Worm (Caenorhabditis elegans) whole organism, mixed stage, embryonic: ENCODE measurements around the gene msp-78.
"Not testable (repeated sequence)": the region's sequence is repeated elsewhere in the genome, so short reads cannot be mapped to it uniquely, and the experiment has no call there.

Source experiments
- M03D4.4 ChIP-seq: sonication (generic microtip); optimal IDR thresholded peaks from 2 replicates; lab custom pipeline; 2017; ENCODE audit warnings: mild to moderate bottlenecking, missing genetic modification characterization, missing compliant biosample characterization
- bed-3 ChIP-seq: fragments of 200-800 bp; sonication (Bioruptor generic); optimal IDR thresholded peaks from 3 replicates; lab custom pipeline; 2018; ENCODE audit warnings: mild to moderate bottlenecking, missing genetic modification characterization, moderate library complexity, missing compliant biosample characterization
- blmp-1 ChIP-seq: fragments of 150-350 bp; optimal IDR thresholded peaks from 2 replicates; lab custom pipeline; 2014; ENCODE audit warnings: missing biosample characterization, missing genetic modification characterization
- ceh-39 ChIP-seq: fragments of 150-350 bp; optimal IDR thresholded peaks from 2 replicates; lab custom pipeline; 2014; ENCODE audit warnings: missing biosample characterization, missing genetic modification characterization
- ceh-83 ChIP-seq: fragments of 200-800 bp; sonication (Bioruptor generic); optimal IDR thresholded peaks from 2 replicates; lab custom pipeline; 2018; ENCODE audit warnings: mild to moderate bottlenecking, missing genetic modification characterization, missing compliant biosample characterization
- cnd-1 ChIP-seq: fragments of 200-800 bp; sonication (Bioruptor generic); optimal IDR thresholded peaks from 2 replicates; lab custom pipeline; 2018; ENCODE audit warnings: mild to moderate bottlenecking, missing genetic modification characterization, missing compliant biosample characterization
- drap-1 ChIP-seq: fragments of 200-800 bp; sonication (Bioruptor generic); optimal IDR thresholded peaks from 3 replicates; lab custom pipeline; 2018; ENCODE audit warnings: mild to moderate bottlenecking, missing genetic modification characterization, missing compliant biosample characterization
- elt-3 ChIP-seq: fragments of 150-350 bp; optimal IDR thresholded peaks from 2 replicates; lab custom pipeline; 2014; ENCODE audit warnings: missing biosample characterization, missing genetic modification characterization
- flh-1 ChIP-seq: fragments of 200-800 bp; sonication (Bioruptor generic); optimal IDR thresholded peaks from 2 replicates; lab custom pipeline; 2018; ENCODE audit warnings: mild to moderate bottlenecking, missing genetic modification characterization, moderate library complexity, missing compliant biosample characterization
- ham-2 ChIP-seq: fragments of 200-800 bp; sonication (Bioruptor generic); optimal IDR thresholded peaks from 2 replicates; lab custom pipeline; 2018; ENCODE audit warnings: mild to moderate bottlenecking, missing genetic modification characterization, missing compliant biosample characterization
- hlh-1 ChIP-seq: fragments of 150-350 bp; optimal IDR thresholded peaks from 2 replicates; lab custom pipeline; 2014; ENCODE audit warnings: missing biosample characterization, missing genetic modification reagents, missing genetic modification characterization
- lin-13 ChIP-seq: fragments of 150-350 bp; optimal IDR thresholded peaks from 2 replicates; lab custom pipeline; 2014; ENCODE audit warnings: missing biosample characterization, missing genetic modification characterization
- lin-32 ChIP-seq: fragments of 200-800 bp; sonication (Bioruptor generic); optimal IDR thresholded peaks from 2 replicates; lab custom pipeline; 2018; ENCODE audit warnings: mild to moderate bottlenecking, missing genetic modification characterization, missing compliant biosample characterization
- lsy-2 ChIP-seq: fragments of 150-350 bp; optimal IDR thresholded peaks from 2 replicates; lab custom pipeline; 2014; ENCODE audit warnings: missing biosample characterization, missing genetic modification characterization
- mab-5 ChIP-seq: fragments of 150-350 bp; optimal IDR thresholded peaks from 2 replicates; lab custom pipeline; 2014; ENCODE audit warnings: missing biosample characterization, missing genetic modification characterization
- nhr-12 ChIP-seq: fragments of 150-350 bp; optimal IDR thresholded peaks from 2 replicates; lab custom pipeline; 2014; ENCODE audit warnings: missing biosample characterization, missing genetic modification characterization
- nhr-2 ChIP-seq: fragments of 150-350 bp; optimal IDR thresholded peaks from 2 replicates; lab custom pipeline; 2014; ENCODE audit warnings: missing biosample characterization, missing genetic modification characterization
- nhr-76 ChIP-seq: sonication (generic microtip); optimal IDR thresholded peaks from 2 replicates; lab custom pipeline; 2017; ENCODE audit warnings: missing biosample characterization, missing genetic modification characterization
- sem-2 ChIP-seq: fragments of 200-800 bp; sonication (Bioruptor generic); optimal IDR thresholded peaks from 2 replicates; lab custom pipeline; 2018; ENCODE audit warnings: mild to moderate bottlenecking, missing genetic modification characterization, missing compliant biosample characterization
- snpc-4 ChIP-seq: fragments of 150-350 bp; optimal IDR thresholded peaks from 2 replicates; lab custom pipeline; 2014; ENCODE audit warnings: missing biosample characterization, missing genetic modification characterization
- sptf-1 ChIP-seq: sonication (generic microtip); optimal IDR thresholded peaks from 2 replicates; lab custom pipeline; 2017; ENCODE audit warnings: mild to moderate bottlenecking, missing genetic modification characterization, moderate library complexity, missing compliant biosample characterization
- tbx-8 ChIP-seq: fragments of 200-800 bp; sonication (Bioruptor generic); optimal IDR thresholded peaks from 2 replicates; lab custom pipeline; 2018; ENCODE audit warnings: mild to moderate bottlenecking, missing genetic modification characterization, moderate library complexity, missing compliant biosample characterization
- unc-120 ChIP-seq: sonication (generic microtip); optimal IDR thresholded peaks from 2 replicates; lab custom pipeline; 2017; ENCODE audit warnings: missing genetic modification characterization, missing compliant biosample characterization; ENCODE audit not compliant: poor library complexity, severe bottlenecking
- unc-39 ChIP-seq: fragments of 150-350 bp; optimal IDR thresholded peaks from 2 replicates; lab custom pipeline; 2014; ENCODE audit warnings: missing biosample characterization, missing genetic modification characterization
- unc-62 ChIP-seq: fragments of 150-350 bp; optimal IDR thresholded peaks from 2 replicates; lab custom pipeline; 2014; ENCODE audit warnings: missing biosample characterization, missing genetic modification reagents, missing genetic modification characterization
- zip-8 ChIP-seq: fragments of 150-350 bp; optimal IDR thresholded peaks from 2 replicates; lab custom pipeline; 2014; ENCODE audit warnings: missing biosample characterization, missing genetic modification characterization

Gene msp-78

DNA sequence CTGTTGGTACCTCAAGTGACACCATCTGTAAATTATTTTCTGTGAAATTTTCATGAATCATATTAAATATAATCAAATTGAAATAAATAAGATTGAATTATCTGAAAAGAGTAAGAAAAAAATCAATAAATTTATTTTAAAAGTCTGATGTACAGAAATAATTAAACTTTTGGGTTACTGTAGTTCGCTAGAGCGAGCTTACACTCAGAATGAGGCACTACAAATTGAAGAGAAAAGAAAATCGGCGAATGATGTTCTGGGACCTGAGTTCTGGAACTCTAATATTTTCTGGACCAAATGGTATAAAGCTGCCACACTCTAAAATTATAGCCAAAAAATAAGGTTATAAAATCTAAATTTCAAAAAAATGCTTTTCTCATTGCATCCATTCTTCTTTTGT lies 35.9 kb upstream of the msp-78 start:
- TF ChIP-seq elt-3 (tag; lab: Kevin White, UChicago), result no peak

DNA sequence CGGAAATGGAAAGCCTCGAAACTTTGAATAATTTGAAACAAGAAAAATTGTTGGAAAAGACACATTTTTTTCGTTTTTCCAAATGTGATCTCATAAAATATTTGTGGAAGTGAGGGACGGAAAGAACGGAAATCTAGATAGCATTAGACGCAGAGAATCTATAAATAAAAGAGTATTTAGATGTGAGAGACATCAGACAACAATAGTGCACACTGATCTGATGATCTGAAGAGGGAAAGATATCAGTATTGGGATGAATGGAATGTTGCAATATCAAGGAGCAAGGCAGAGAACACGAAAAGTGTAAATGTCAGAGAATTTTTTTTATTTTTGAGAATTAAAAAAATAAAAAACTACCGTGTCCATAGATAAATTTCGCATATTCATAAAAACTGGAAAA lies 35.0 kb upstream of the msp-78 start:
- no peak for TF ChIP-seq tbx-8
- TF ChIP-seq unc-120 (tag; lab: Kevin White, UChicago), result peak; percentile 56

- TF ChIP-seq nhr-12 (tag; lab: Kevin White, UChicago) (no peak), ceh-83 (GFP tag; lab: Kevin White, UChicago) (no peak)
Measured at ce11 chrIV:9735750-9736149, 34.1 kb upstream of the msp-78 start.

- TF ChIP-seq ceh-83 (GFP tag; lab: Kevin White, UChicago) (no peak), blmp-1 (tag; lab: Kevin White, UChicago) (no peak), tbx-8 (no peak), hlh-1 (tag; lab: Kevin White, UChicago) (no peak), nhr-2 (tag; lab: Kevin White, UChicago) (no peak), flh-1 (GFP tag; lab: Kevin White, UChicago) (no peak), nhr-76 (tag; lab: Kevin White, UChicago) (no peak), sem-2 (no peak), lsy-2 (tag; lab: Kevin White, UChicago) (no peak), nhr-12 (tag; lab: Kevin White, UChicago) (no peak)
- TF ChIP-seq, all 35 proteins: peak for 0
Measured at ce11 chrIV:9737204-9737790, 32.5 kb upstream of the msp-78 start, which contains the start of gene cka-1. cka-1 (minus strand) TSS chrIV:9737621.

DNA sequence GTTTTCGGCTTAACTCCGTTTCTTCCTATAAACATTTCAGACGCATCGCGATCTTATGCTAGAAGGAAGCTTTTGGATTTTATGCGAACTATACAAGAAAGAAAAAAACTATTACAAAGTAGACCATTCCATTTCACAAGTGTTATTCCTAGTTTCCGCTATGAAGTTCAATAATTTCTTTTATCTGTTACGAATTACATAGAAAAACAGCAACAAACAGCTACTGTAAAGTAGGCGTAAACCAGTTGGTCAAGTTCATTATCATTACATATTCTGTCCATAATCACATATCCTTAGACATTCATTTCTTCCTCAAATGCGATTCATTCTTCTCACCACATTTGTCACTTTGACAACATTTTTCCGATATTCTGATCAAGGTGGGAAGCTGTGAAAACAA lies 31.7 kb upstream of the msp-78 start, which contains the start of gene C28D4.10:
Gene C28D4.10 (plus strand): TSS at position 301 of the 400 bp plus-strand sequence.
- TF ChIP-seq unc-62 (GFP tag; lab: Kevin White, UChicago) (no peak), nhr-12 (tag; lab: Kevin White, UChicago) (no peak)
- TF ChIP-seq, all 35 proteins: peak for 0

ce11 chrIV:9739001-9739400 lies 30.8 kb upstream of the msp-78 start:
- TF ChIP-seq unc-62 (GFP tag; lab: Kevin White, UChicago), result no peak
- TF ChIP-seq flh-1 (GFP tag; lab: Kevin White, UChicago), result no peak
- no peak for TF ChIP-seq drap-1 (GFP tag; lab: Kevin White, UChicago)
- TF ChIP-seq ceh-83 (GFP tag; lab: Kevin White, UChicago), result no peak
- TF ChIP-seq zip-8 (tag; lab: Kevin White, UChicago), result no peak
- no peak for TF ChIP-seq mab-5 (tag; lab: Kevin White, UChicago)
- TF ChIP-seq nhr-76 (tag; lab: Kevin White, UChicago), result no peak
- TF ChIP-seq snpc-4 (tag; lab: Kevin White, UChicago), result no peak
- no peak for TF ChIP-seq hlh-1 (tag; lab: Kevin White, UChicago)
- no peak for TF ChIP-seq ceh-39 (tag; lab: Kevin White, UChicago)
- TF ChIP-seq sptf-1, result no peak
- no peak for TF ChIP-seq lin-32 (GFP tag; lab: Kevin White, UChicago)
- no peak for TF ChIP-seq cnd-1 (tag; lab: Kevin White, UChicago)

- TF ChIP-seq tbx-8; unc-39 (tag; lab: Kevin White, UChicago); blmp-1 (tag; lab: Kevin White, UChicago): not testable (repeated sequence)
Measured at ce11 chrIV:9740851-9741549, 28.8 kb upstream of the msp-78 start, which contains the start of gene gln-6. gln-6 (minus strand) TSS chrIV:9740901.

DNA sequence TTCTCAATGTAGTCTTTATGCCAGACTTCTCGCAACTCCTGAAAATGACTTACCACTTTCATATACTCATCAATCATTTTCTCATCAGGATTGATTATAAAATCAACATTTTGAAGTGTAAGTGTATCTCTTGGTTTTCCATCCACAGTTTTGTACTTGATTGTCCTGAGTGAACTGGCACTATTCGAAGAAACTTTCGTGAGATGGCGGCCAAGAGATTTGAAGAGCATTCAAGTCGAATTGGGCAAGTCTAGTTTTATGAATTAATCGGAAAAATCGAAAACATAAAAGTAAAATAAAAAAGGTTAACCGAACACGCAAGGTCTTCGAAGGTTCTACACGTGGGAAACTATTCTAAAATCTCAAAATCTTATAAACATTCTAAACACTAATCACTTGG lies 27.0 kb upstream of the msp-78 start, which contains the start of gene C28D4.7:
Gene C28D4.7 (minus strand): TSS at position 265 of the 400 bp plus-strand sequence.
- TF ChIP-seq lin-13 (tag; lab: Kevin White, UChicago), result no peak
- no peak for TF ChIP-seq hlh-1 (tag; lab: Kevin White, UChicago)
- no peak for TF ChIP-seq ham-2
- no peak for TF ChIP-seq nhr-12 (tag; lab: Kevin White, UChicago)
- no peak for TF ChIP-seq flh-1 (GFP tag; lab: Kevin White, UChicago)
- TF ChIP-seq M03D4.4, result no peak
- no peak for TF ChIP-seq zip-8 (tag; lab: Kevin White, UChicago)
- TF ChIP-seq snpc-4 (tag; lab: Kevin White, UChicago), result no peak
- no peak for TF ChIP-seq bed-3 (GFP tag; lab: Kevin White, UChicago)
